Worm (Caenorhabditis elegans): ENCODE results near the gene F44F4.10.
"Not testable (repeated sequence)": the region's sequence is repeated elsewhere in the genome, so short reads cannot be mapped to it uniquely, and the experiment has no call there.

- not testable (repeated sequence) for TF ChIP-seq ama-1 (optimal IDR thresholded peaks at IDR 0.05); flt-1 (GFP tag; IDR thresholded peaks at IDR 0.05); hnd-1 (tag; optimal IDR thresholded peaks at IDR 0.05); aly-1 (tag; optimal IDR thresholded peaks at IDR 0.05); ets-7 (tag; optimal IDR thresholded peaks at IDR 0.05); ceh-13 (GFP tag; optimal IDR thresholded peaks at IDR 0.05); tbx-11 (GFP tag; IDR thresholded peaks at IDR 0.05); sea-1 (GFP tag; conservative IDR thresholded peaks at IDR 0.05); scrt-1 (GFP tag; IDR thresholded peaks at IDR 0.05); ceh-36 (tag; optimal IDR thresholded peaks at IDR 0.05); hmg-4 (GFP tag; optimal IDR thresholded peaks at IDR 0.05); F13C5.2 (tag; optimal IDR thresholded peaks at IDR 0.05); tra-4 (tag; optimal IDR thresholded peaks at IDR 0.05)
Observed at ce11 chrII:10922874-10923273, 5.8 kb upstream of the F44F4.10 start, which contains the start of gene Y19D2B.1.
